Fruit fly (Drosophila melanogaster): ENCODE measurements around the gene Polr3F.

dm6 chr3R:22411879-22412587 lies 44.9 kb upstream of the Polr3F start:
- no peak for TF ChIP-seq CG8301 (tag; optimal IDR thresholded peaks at IDR 0.05)
- no peak for TF ChIP-seq gl (tag; optimal IDR thresholded peaks at IDR 0.05)
- no peak for TF ChIP-seq CG9948 (tag; optimal IDR thresholded peaks at IDR 0.05)
- no peak for TF ChIP-seq rn (GFP tag; IDR thresholded peaks at IDR 0.05)
- no peak for TF ChIP-seq CG14655 (GFP tag; optimal IDR thresholded peaks at IDR 0.05)
